Worm (Caenorhabditis elegans) whole organism, midembryonic: ENCODE measurements around the gene H03G16.5.

Experiments
- T22C8.4 ChIP-seq: fragments of 200-800 bp; sonication (Bioruptor generic); IDR thresholded peaks from 2 replicates; pipeline ENCODE4 v1.3.6; 2022; ENCODE audit warnings: missing genetic modification characterization, missing compliant biosample characterization
- cog-1 ChIP-seq: sonication (generic microtip); optimal IDR thresholded peaks from 2 replicates; lab custom pipeline; 2016; ENCODE audit warnings: missing genetic modification characterization, missing compliant biosample characterization
- flt-1 ChIP-seq: fragments of 200-800 bp; sonication (Bioruptor generic); IDR thresholded peaks from 2 replicates; pipeline ENCODE4 v1.3.6; 2022; ENCODE audit warnings: missing genetic modification characterization, missing compliant biosample characterization
- klf-2 ChIP-seq: fragments of 200-800 bp; sonication (Bioruptor generic); conservative IDR thresholded peaks from 2 replicates; pipeline ENCODE4 v1.3.6; 2022; ENCODE audit warnings: missing genetic modification reagents, missing genetic modification characterization, missing compliant biosample characterization
- med-1 ChIP-seq: sonication (generic microtip); optimal IDR thresholded peaks from 2 replicates; lab custom pipeline; 2017; ENCODE audit warnings: missing genetic modification characterization, mild to moderate bottlenecking, missing compliant biosample characterization, antibody characterized with exemption, missing genetic modification reagents; ENCODE audit not compliant: insufficient read depth
- ref-1 ChIP-seq: fragments of 200-800 bp; sonication (Bioruptor generic); conservative IDR thresholded peaks from 2 replicates; pipeline ENCODE4 v1.3.6; 2022; ENCODE audit warnings: missing genetic modification reagents, missing genetic modification characterization, missing compliant biosample characterization
- tab-1 ChIP-seq: fragments of 200-800 bp; sonication (Bioruptor generic); IDR thresholded peaks from 2 replicates; pipeline ENCODE4 v1.3.6; 2022; ENCODE audit warnings: missing genetic modification characterization, missing compliant biosample characterization
- ztf-23 ChIP-seq: fragments of 200-800 bp; sonication (Bioruptor generic); IDR thresholded peaks from 2 replicates; pipeline ENCODE4 v1.3.6; 2022; ENCODE audit warnings: missing genetic modification reagents, missing genetic modification characterization, missing compliant biosample characterization
- ztf-29 ChIP-seq: fragments of 200-800 bp; sonication (Bioruptor generic); IDR thresholded peaks from 2 replicates; pipeline ENCODE4 v1.3.6; 2022; ENCODE audit warnings: missing genetic modification reagents, missing genetic modification characterization, missing compliant biosample characterization

H03G16.5 gene

DNA sequence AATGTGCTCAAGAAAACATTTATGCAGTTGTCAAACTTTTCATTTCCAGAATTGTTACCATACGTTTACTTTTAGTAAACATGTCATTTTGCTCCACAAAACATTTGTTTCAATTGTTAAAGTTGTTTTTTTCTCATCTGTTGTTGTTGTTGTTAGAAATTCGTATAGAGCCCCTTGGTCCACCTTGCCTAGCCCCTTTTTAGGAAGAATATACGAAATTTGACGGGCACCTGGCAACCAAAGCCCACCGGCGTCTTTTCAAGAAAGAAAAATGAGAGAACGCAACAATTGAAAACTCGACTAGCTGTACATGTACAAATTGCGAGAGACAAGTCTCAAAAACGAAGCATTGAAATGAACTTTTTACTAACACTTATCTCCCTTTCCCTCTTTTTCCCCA, 27.8 kb upstream of the H03G16.5 start, which contains the start of gene F09B12.5:
TSS of gene F09B12.5 (plus strand) at position 301 of the 400 bp plus-strand sequence.
- no peak for TF ChIP-seq klf-2 (GFP tag; lab: Robert Waterston, UW)
- TF ChIP-seq cog-1 (tag; lab: Kevin White, UChicago): no peak
- no peak for TF ChIP-seq med-1 (GFP tag; lab: Kevin White, UChicago)
- no peak for TF ChIP-seq ztf-29 (GFP tag; lab: Robert Waterston, UW)
- TF ChIP-seq flt-1: no peak
- no peak for TF ChIP-seq ref-1 (GFP tag; lab: Robert Waterston, UW)
- TF ChIP-seq T22C8.4: no peak
- TF ChIP-seq ztf-23 (GFP tag; lab: Robert Waterston, UW): no peak
- TF ChIP-seq tab-1: no peak

DNA sequence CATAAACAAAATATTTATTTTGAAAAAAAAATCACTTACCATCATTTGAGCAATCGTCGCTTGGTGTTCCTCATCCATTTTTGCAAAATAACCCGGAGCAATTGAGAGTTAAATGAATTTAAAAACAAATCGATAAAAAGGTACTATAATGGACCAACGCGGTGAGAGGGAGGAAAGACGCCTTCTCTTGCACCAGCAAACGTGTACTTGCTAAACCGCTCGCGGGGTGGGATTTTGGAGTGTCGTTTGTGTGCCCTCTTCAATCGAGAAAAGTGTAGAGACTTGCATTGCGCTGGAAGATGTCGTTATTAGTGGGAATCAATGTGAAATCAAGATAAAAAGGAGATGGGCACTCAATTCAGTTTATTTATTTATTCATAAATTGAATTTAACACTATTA, 27.2 kb upstream of the H03G16.5 start, which contains the start of gene H40L08.1:
TSS of gene H40L08.1 (minus strand) at position 292 of the 400 bp plus-strand sequence.
- no peak for TF ChIP-seq klf-2 (GFP tag; lab: Robert Waterston, UW)
- no peak for TF ChIP-seq tab-1
- TF ChIP-seq ref-1 (GFP tag; lab: Robert Waterston, UW): no peak
- TF ChIP-seq T22C8.4: no peak

DNA sequence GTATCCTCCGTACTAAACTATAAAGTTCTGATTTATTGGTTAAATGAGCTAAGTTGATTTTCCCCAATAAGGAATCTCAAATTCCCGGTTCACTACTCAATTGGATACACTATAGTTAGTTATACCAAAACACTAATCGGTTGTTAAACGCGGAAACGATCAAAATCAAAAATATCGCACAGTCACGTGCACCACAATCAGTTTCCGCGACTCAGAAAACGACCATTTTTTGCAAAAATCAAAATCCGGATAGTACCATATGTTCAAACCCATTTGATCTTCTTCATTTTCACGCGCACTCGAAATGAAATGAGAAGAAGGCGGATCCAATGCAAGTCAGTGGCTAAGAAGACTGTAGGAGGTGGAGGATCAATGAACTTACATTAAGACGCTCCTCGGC, 24.8 kb upstream of the H03G16.5 start:
- no peak for TF ChIP-seq tab-1
- TF ChIP-seq med-1 (GFP tag; lab: Kevin White, UChicago): no peak
- no peak for TF ChIP-seq ztf-23 (GFP tag; lab: Robert Waterston, UW)
- no peak for TF ChIP-seq T22C8.4
- no peak for TF ChIP-seq klf-2 (GFP tag; lab: Robert Waterston, UW)
- TF ChIP-seq ref-1 (GFP tag; lab: Robert Waterston, UW): no peak
- TF ChIP-seq flt-1: no peak
- no peak for TF ChIP-seq ztf-29 (GFP tag; lab: Robert Waterston, UW)

DNA sequence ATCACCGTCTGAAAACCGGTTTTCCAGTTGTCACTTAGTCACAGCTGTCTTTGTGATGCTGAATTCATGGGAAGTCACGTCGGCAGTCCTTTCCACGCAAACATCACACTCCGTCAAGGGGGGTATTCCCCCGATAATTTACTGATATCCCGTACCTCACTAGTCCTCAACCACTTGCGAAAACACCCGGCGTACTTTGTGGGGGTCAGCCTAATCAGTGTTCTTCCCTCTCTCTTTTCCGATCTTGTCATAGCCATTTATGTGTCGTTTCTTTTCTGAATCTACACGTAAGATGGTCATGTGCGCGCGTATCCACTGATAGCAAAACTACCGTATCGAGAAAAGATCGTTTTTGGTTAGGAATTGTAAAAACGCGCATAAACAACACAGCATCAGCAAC, 22.8 kb upstream of the H03G16.5 start:
- no peak for TF ChIP-seq flt-1
- no peak for TF ChIP-seq cog-1 (tag; lab: Kevin White, UChicago)
- no peak for TF ChIP-seq ztf-23 (GFP tag; lab: Robert Waterston, UW)
- no peak for TF ChIP-seq klf-2 (GFP tag; lab: Robert Waterston, UW)
- no peak for TF ChIP-seq med-1 (GFP tag; lab: Kevin White, UChicago)
- TF ChIP-seq T22C8.4: no peak

DNA sequence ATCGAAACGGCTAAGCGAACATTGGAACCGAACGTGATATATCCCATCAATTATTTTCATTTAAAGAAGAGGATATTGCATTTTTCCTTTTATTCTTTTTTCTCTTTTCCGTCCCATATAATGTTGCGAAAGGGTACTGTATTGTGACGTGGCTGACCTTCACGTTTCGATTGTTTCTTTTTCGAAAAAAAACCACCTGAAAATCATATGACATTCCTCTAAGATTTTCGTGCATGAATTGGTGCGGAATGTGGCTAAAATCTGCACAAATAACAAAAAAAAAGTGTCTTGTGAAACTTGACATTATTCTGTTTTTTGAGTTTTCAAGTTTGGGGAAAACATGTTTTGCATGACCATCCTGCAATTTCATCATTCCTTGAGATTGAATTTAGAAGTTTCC, 21.6 kb upstream of the H03G16.5 start:
- no peak for TF ChIP-seq flt-1
- no peak for TF ChIP-seq T22C8.4
- TF ChIP-seq cog-1 (tag; lab: Kevin White, UChicago): no peak
- TF ChIP-seq klf-2 (GFP tag; lab: Robert Waterston, UW): no peak
- TF ChIP-seq ztf-29 (GFP tag; lab: Robert Waterston, UW): no peak
- TF ChIP-seq ref-1 (GFP tag; lab: Robert Waterston, UW): no peak
- no peak for TF ChIP-seq ztf-23 (GFP tag; lab: Robert Waterston, UW)

DNA sequence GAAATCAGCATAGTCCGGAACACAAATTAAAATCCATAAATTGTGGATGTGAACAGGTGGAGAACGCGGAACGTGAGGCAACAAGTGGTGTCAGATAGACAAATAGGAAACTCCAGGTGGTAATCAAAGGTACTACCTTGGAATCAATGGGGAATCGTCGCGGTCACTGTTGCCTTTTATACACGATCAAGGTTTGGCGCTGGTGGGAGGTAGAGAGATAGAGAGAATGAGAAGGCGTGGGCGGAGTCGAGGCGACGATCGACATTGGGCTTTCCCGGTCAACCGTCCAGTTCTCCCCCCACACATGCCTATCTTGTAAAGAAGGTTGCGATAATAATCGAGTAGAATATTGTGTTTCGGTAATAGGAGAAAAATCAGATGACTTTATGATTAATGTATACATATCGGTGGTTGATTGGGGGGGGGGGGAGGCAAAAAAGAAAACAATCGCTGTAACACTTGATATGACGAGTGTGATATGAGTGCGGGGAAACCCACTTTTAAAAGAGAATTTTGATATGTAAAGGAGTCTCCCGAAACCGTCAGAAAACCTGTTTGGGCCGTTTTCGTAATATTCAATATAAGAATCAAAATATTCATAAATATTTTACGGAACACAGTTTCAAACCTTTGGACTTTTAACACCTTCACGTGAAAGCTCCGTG, 21.1 kb upstream of the H03G16.5 start, which contains the start of the genes H40L08.8, H40L08.2 and H40L08.7:
TSS of gene H40L08.8 (minus strand) at position 37 of the 665 bp plus-strand sequence.
TSS of gene H40L08.2 (minus strand) at position 148 of the 665 bp plus-strand sequence.
TSS of gene H40L08.7 (minus strand) at position 148 of the 665 bp plus-strand sequence.
- TF ChIP-seq tab-1 (no peak), flt-1 (no peak), ref-1 (GFP tag; lab: Robert Waterston, UW) (no peak), med-1 (GFP tag; lab: Kevin White, UChicago) (no peak), klf-2 (GFP tag; lab: Robert Waterston, UW) (no peak), cog-1 (tag; lab: Kevin White, UChicago) (no peak)

DNA sequence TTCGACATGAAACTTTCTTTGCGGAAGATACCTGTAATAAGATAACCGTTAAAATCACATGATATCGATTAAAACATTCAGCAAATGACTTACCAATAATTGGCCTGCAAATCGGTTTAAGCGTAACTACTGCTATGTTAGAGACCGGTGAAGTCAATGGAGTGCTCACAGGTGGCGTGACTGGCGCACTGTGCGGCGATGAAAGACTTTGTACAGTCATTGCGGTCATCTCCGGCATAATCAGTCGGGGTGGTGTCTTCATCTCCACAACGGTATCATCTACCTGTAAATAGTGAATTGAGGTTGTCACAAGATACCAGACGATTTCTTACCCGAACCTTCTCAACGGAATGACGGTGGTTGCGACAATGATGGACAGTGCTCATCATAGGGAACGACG, 20.3 kb upstream of the H03G16.5 start:
- no peak for TF ChIP-seq T22C8.4
- no peak for TF ChIP-seq tab-1

DNA sequence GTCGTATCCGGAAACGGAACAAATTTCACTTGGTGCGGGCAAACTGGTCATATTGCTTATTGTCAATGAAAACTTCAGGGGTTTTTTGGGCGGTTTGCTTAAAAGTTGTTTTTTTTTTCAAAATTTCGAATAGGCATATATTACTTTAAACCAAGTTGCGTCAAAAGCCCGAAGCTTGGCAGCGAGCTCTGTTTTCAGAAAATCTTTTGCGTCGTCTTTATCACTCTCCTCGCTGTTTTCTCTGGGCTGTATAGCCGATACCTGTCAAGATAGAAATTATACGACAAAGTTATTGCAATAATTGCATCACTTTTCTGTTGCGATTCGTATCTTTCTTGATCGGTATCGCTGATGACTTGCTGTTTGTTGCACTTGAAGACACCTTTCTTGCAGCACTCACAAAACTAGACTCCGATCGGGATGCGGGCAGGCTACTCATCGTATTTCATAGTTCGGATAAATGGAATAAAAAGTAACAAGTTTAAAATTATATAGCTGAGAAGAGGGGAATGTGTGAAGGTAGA, 19.5 kb upstream of the H03G16.5 start, which contains the start of the genes H40L08.3 and H40L08.9:
TSS of gene H40L08.3 (minus strand) at position 51 of the 524 bp plus-strand sequence.
TSS of gene H40L08.9 (minus strand) at position 439 of the 524 bp plus-strand sequence.
- no peak for TF ChIP-seq cog-1 (tag; lab: Kevin White, UChicago)
- TF ChIP-seq ztf-29 (GFP tag; lab: Robert Waterston, UW): no peak
- TF ChIP-seq flt-1: no peak
- TF ChIP-seq klf-2 (GFP tag; lab: Robert Waterston, UW): no peak
- TF ChIP-seq T22C8.4: no peak
- no peak for TF ChIP-seq ref-1 (GFP tag; lab: Robert Waterston, UW)
- no peak for TF ChIP-seq tab-1
- no peak for TF ChIP-seq ztf-23 (GFP tag; lab: Robert Waterston, UW)
- no peak for TF ChIP-seq med-1 (GFP tag; lab: Kevin White, UChicago)

DNA sequence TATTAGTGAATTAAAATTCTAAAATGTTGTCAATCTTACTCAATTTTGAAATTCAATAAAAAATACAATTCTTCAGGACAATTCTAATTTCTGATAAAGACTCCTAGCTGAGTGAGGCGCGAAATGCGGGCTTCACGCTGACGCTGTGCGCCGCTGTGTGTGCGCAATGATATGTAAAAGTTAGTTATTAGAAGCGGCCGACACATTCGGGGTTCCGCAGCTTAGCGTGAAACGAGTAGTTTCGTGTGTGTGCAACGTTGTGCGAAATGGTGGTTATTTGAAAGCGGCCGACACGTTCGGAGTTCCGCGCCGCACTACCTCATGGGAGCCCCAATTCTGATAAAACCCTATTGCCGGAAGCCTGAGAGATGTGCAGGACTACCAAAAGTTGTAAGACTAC, 18.5 kb upstream of the H03G16.5 start:
- TF ChIP-seq ztf-29 (GFP tag; lab: Robert Waterston, UW) (no peak), T22C8.4 (no peak), flt-1 (no peak), med-1 (GFP tag; lab: Kevin White, UChicago) (no peak), cog-1 (tag; lab: Kevin White, UChicago) (no peak), klf-2 (GFP tag; lab: Robert Waterston, UW) (no peak), tab-1 (no peak), ref-1 (GFP tag; lab: Robert Waterston, UW) (no peak), ztf-23 (GFP tag; lab: Robert Waterston, UW) (no peak)

DNA sequence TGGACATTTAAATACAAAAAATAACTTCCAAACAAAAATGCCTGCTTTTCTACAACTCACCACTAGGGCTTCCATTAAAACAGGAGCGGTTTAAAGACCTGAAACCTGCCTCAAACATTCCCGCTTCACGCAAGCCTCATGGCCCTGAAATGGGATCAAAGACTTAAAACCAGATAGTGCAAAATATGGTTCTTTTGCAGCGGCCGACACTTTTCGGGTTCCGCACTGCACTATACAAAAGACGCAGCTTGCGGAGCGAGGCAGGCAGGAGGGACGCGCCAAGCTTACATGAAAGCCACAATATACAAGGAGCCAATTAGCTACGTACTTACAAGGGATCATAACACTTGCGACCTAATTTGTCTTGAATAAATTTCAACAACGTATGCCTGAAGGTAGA, 16.8 kb upstream of the H03G16.5 start:
- TF ChIP-seq flt-1 (no peak), tab-1 (no peak), klf-2 (GFP tag; lab: Robert Waterston, UW) (no peak), ztf-23 (GFP tag; lab: Robert Waterston, UW) (no peak), T22C8.4 (no peak), cog-1 (tag; lab: Kevin White, UChicago) (no peak), ref-1 (GFP tag; lab: Robert Waterston, UW) (no peak), med-1 (GFP tag; lab: Kevin White, UChicago) (no peak), ztf-29 (GFP tag; lab: Robert Waterston, UW) (no peak)
